Fruit fly (Drosophila melanogaster) whole organism, embryonic: ENCODE data around the gene CG11178.
A peak's percentile ranks its signal among the peaks of the same experiment; 100 is the strongest.

Experiments
- Aef1 ChIP-seq: fragments of 200-800 bp; sonication (Bioruptor generic); IDR thresholded peaks from 3 replicates; pipeline ENCODE4 v1.3.6; 2022; ENCODE audit warnings: missing biosample characterization, missing genetic modification characterization
- Bdp1 ChIP-seq: fragments of 200-800 bp; sonication (Bioruptor generic); optimal IDR thresholded peaks from 3 replicates; lab custom pipeline; 2016; ENCODE audit warnings: missing biosample characterization, missing genetic modification characterization
- CG10366 ChIP-seq: fragments of 200-800 bp; sonication (Bioruptor generic); IDR thresholded peaks from 2 replicates; pipeline ENCODE4 v1.3.6; 2022; ENCODE audit warnings: missing biosample characterization, missing genetic modification characterization
- CG11504 ChIP-seq: fragments of 200-800 bp; sonication (Bioruptor generic); optimal IDR thresholded peaks from 3 replicates; lab custom pipeline; 2019; ENCODE audit warnings: missing biosample characterization, mild to moderate bottlenecking, missing genetic modification characterization, moderate library complexity
- CG12104 ChIP-seq: fragments of 200-800 bp; sonication (Bioruptor generic); optimal IDR thresholded peaks from 3 replicates; lab custom pipeline; 2016; ENCODE audit warnings: missing biosample characterization, missing genetic modification characterization
- CG12219 ChIP-seq: fragments of 200-800 bp; sonication (Bioruptor generic); optimal IDR thresholded peaks from 3 replicates; lab custom pipeline; 2018; ENCODE audit warnings: missing biosample characterization, mild to moderate bottlenecking, missing genetic modification characterization
- CG12769 ChIP-seq: fragments of 200-800 bp; sonication (Bioruptor generic); optimal IDR thresholded peaks from 2 replicates; lab custom pipeline; 2019; ENCODE audit warnings: missing biosample characterization, mild to moderate bottlenecking, missing genetic modification characterization, moderate library complexity
- CG1647 ChIP-seq: fragments of 200-800 bp; sonication (Bioruptor generic); optimal IDR thresholded peaks from 3 replicates; lab custom pipeline; 2016; ENCODE audit warnings: missing biosample characterization, missing genetic modification characterization
- CG16813 ChIP-seq: fragments of 200-800 bp; sonication (Bioruptor generic); IDR thresholded peaks from 3 replicates; pipeline ENCODE4 v1.3.6; 2022; ENCODE audit warnings: missing biosample characterization, missing genetic modification characterization; ENCODE audit not compliant: partially characterized antibody
- CG17361 ChIP-seq: fragments of 200-800 bp; sonication (Bioruptor generic); IDR thresholded peaks from 3 replicates; pipeline ENCODE4 v1.3.6; 2022; ENCODE audit warnings: missing biosample characterization, missing genetic modification characterization
- CG17612 ChIP-seq: fragments of 200-800 bp; sonication (Bioruptor generic); IDR thresholded peaks from 2 replicates; pipeline ENCODE4 v1.3.6; 2022; ENCODE audit warnings: missing biosample characterization, missing genetic modification characterization
- CG2199 ChIP-seq: fragments of 200-800 bp; sonication (Bioruptor generic); IDR thresholded peaks from 3 replicates; pipeline ENCODE4 v1.3.6; 2022; ENCODE audit warnings: missing biosample characterization, missing genetic modification characterization
- CG34224 ChIP-seq: fragments of 200-800 bp; sonication (Bioruptor generic); IDR thresholded peaks from 3 replicates; pipeline ENCODE4 v1.3.6; 2022; ENCODE audit warnings: missing biosample characterization, missing genetic modification characterization; ENCODE audit not compliant: partially characterized antibody
- CG4360 ChIP-seq: fragments of 200-800 bp; sonication (Bioruptor generic); IDR thresholded peaks from 2 replicates; pipeline ENCODE4 v1.3.6; 2022; ENCODE audit warnings: missing biosample characterization, missing genetic modification characterization
- CG4424 ChIP-seq: fragments of 200-800 bp; sonication (Bioruptor generic); optimal IDR thresholded peaks from 3 replicates; lab custom pipeline; 2016; ENCODE audit warnings: missing biosample characterization, missing genetic modification characterization
- CG6791 ChIP-seq: fragments of 200-800 bp; sonication (Bioruptor generic); IDR thresholded peaks from 3 replicates; pipeline ENCODE4 v1.3.6; 2022; ENCODE audit warnings: missing biosample characterization, missing genetic modification characterization; ENCODE audit not compliant: partially characterized antibody
- CG7271 ChIP-seq: fragments of 200-800 bp; sonication (Bioruptor generic); optimal IDR thresholded peaks from 2 replicates; lab custom pipeline; 2018; ENCODE audit warnings: missing biosample characterization, mild to moderate bottlenecking, missing genetic modification characterization, moderate library complexity
- CG7357 ChIP-seq: fragments of 200-800 bp; sonication (Bioruptor generic); IDR thresholded peaks from 3 replicates; pipeline ENCODE4 v1.3.6; 2022; ENCODE audit warnings: missing biosample characterization, missing genetic modification characterization
- CG8281 ChIP-seq: fragments of 200-800 bp; sonication (Bioruptor generic); optimal IDR thresholded peaks from 2 replicates; lab custom pipeline; 2018; ENCODE audit warnings: missing biosample characterization, mild to moderate bottlenecking, missing genetic modification characterization, moderate library complexity
- CG8290 ChIP-seq, 3 experiments: fragments of 200-800 bp; sonication (Bioruptor generic); optimal IDR thresholded peaks; 2 replicates each; lab custom pipeline; 2016 to 2019; ENCODE audit warnings: missing biosample characterization in 3 of 3, missing genetic modification characterization in 3 of 3, mild to moderate bottlenecking in 2 of 3, moderate library complexity in 1 of 3
- CG8388 ChIP-seq: fragments of 200-800 bp; sonication (Bioruptor generic); optimal IDR thresholded peaks from 2 replicates; lab custom pipeline; 2019; ENCODE audit warnings: missing biosample characterization, mild to moderate bottlenecking, missing genetic modification characterization, moderate library complexity
- CG9215 ChIP-seq: fragments of 200-800 bp; sonication (Bioruptor generic); IDR thresholded peaks from 2 replicates; pipeline ENCODE4 v1.3.6; 2022; ENCODE audit warnings: missing biosample characterization, missing genetic modification characterization
- CTCF ChIP-seq: fragments of 200-800 bp; sonication (Bioruptor generic); optimal IDR thresholded peaks from 2 replicates; lab custom pipeline; 2017; ENCODE audit warnings: missing biosample characterization, mild to moderate bottlenecking, missing genetic modification characterization, moderate library complexity
- Chrac-16 ChIP-seq: fragments of 200-800 bp; sonication (Bioruptor generic); optimal IDR thresholded peaks from 3 replicates; lab custom pipeline; 2016; ENCODE audit warnings: missing biosample characterization, missing genetic modification characterization
- Dek ChIP-seq: fragments of 200-800 bp; sonication (Bioruptor generic); optimal IDR thresholded peaks from 3 replicates; lab custom pipeline; 2019; ENCODE audit warnings: missing biosample characterization, mild to moderate bottlenecking, missing genetic modification characterization, moderate library complexity
- Dip3 ChIP-seq: fragments of 200-800 bp; sonication (Bioruptor generic); optimal IDR thresholded peaks from 3 replicates; lab custom pipeline; 2016; ENCODE audit warnings: missing biosample characterization, missing genetic modification characterization
- Ets97D ChIP-seq: fragments of 200-800 bp; sonication (Bioruptor generic); optimal IDR thresholded peaks from 3 replicates; lab custom pipeline; 2016; ENCODE audit warnings: missing biosample characterization, missing genetic modification characterization
- Fer2 ChIP-seq: fragments of 200-800 bp; sonication (Bioruptor generic); optimal IDR thresholded peaks from 2 replicates; lab custom pipeline; 2018; ENCODE audit warnings: missing biosample characterization, mild to moderate bottlenecking, missing genetic modification characterization, moderate library complexity
- HHEX ChIP-seq: fragments of 200-800 bp; sonication (Bioruptor generic); optimal IDR thresholded peaks from 3 replicates; lab custom pipeline; 2017; ENCODE audit warnings: missing biosample characterization, mild to moderate bottlenecking, missing genetic modification characterization, missing genetic modification reagents
- Neu2 ChIP-seq: fragments of 200-800 bp; sonication (Bioruptor generic); optimal IDR thresholded peaks from 3 replicates; lab custom pipeline; 2016; ENCODE audit warnings: missing biosample characterization, missing genetic modification characterization, borderline replicate concordance
- Optix ChIP-seq: fragments of 200-800 bp; sonication (Bioruptor generic); IDR thresholded peaks from 3 replicates; pipeline ENCODE4 v1.3.6; 2022; ENCODE audit warnings: missing biosample characterization, missing genetic modification characterization
- ab ChIP-seq: fragments of 200-800 bp; sonication (Bioruptor generic); optimal IDR thresholded peaks from 2 replicates; lab custom pipeline; 2016; ENCODE audit warnings: missing biosample characterization, missing genetic modification characterization
- abd-A ChIP-seq: fragments of 200-800 bp; sonication (Bioruptor generic); optimal IDR thresholded peaks from 3 replicates; lab custom pipeline; 2019; ENCODE audit warnings: missing biosample characterization, mild to moderate bottlenecking, missing genetic modification characterization, moderate library complexity
- az2 ChIP-seq: fragments of 200-800 bp; sonication (Bioruptor generic); optimal IDR thresholded peaks from 3 replicates; lab custom pipeline; 2016; ENCODE audit warnings: missing biosample characterization, missing genetic modification characterization
- chm ChIP-seq: fragments of 200-800 bp; sonication (Bioruptor generic); IDR thresholded peaks from 2 replicates; pipeline ENCODE4 v1.3.6; 2022; ENCODE audit warnings: missing biosample characterization, missing genetic modification characterization
- croc ChIP-seq: fragments of 200-800 bp; sonication (Bioruptor generic); conservative IDR thresholded peaks from 3 replicates; pipeline ENCODE4 v1.3.6; 2022; ENCODE audit warnings: missing biosample characterization, missing genetic modification characterization
- crp ChIP-seq, 2 experiments: fragments of 200-800 bp; sonication (Bioruptor generic); optimal IDR thresholded peaks; 2 replicates in 1 of 2; 3 replicates in 1 of 2; lab custom pipeline; 2017; ENCODE audit warnings: missing biosample characterization in 2 of 2, missing genetic modification characterization in 2 of 2, mild to moderate bottlenecking in 1 of 2, moderate library complexity in 1 of 2
- fd96Cb ChIP-seq: fragments of 200-800 bp; sonication (Bioruptor generic); optimal IDR thresholded peaks from 2 replicates; lab custom pipeline; 2018; ENCODE audit warnings: missing biosample characterization, mild to moderate bottlenecking, missing genetic modification characterization, moderate library complexity
- gsb-n ChIP-seq: fragments of 200-800 bp; sonication (Bioruptor generic); optimal IDR thresholded peaks from 3 replicates; lab custom pipeline; 2018; ENCODE audit warnings: missing biosample characterization, mild to moderate bottlenecking, missing genetic modification characterization
- jigr1 ChIP-seq: fragments of 200-800 bp; sonication (Bioruptor generic); IDR thresholded peaks from 3 replicates; pipeline ENCODE4 v1.3.6; 2022; ENCODE audit warnings: missing biosample characterization, missing genetic modification characterization
- kay ChIP-seq: fragments of 200-800 bp; sonication (Bioruptor generic); optimal IDR thresholded peaks from 2 replicates; lab custom pipeline; 2016; ENCODE audit warnings: missing biosample characterization, missing genetic modification characterization
- knrl ChIP-seq: fragments of 200-800 bp; sonication (Bioruptor generic); IDR thresholded peaks from 3 replicates; pipeline ENCODE4 v1.3.6; 2022; ENCODE audit warnings: missing biosample characterization, missing genetic modification characterization; ENCODE audit not compliant: partially characterized antibody
- luna ChIP-seq: fragments of 200-800 bp; sonication (Bioruptor generic); optimal IDR thresholded peaks from 2 replicates; lab custom pipeline; 2016; ENCODE audit warnings: missing biosample characterization, missing genetic modification characterization
- nmo ChIP-seq: fragments of 200-800 bp; sonication (Bioruptor generic); optimal IDR thresholded peaks from 2 replicates; lab custom pipeline; 2018; ENCODE audit warnings: missing biosample characterization, mild to moderate bottlenecking, missing genetic modification characterization, moderate library complexity
- phol ChIP-seq: fragments of 200-800 bp; sonication (Bioruptor generic); optimal IDR thresholded peaks from 3 replicates; lab custom pipeline; 2018; ENCODE audit warnings: missing biosample characterization, mild to moderate bottlenecking, missing genetic modification characterization, moderate library complexity
- slp2 ChIP-seq: fragments of 200-800 bp; sonication (Bioruptor generic); optimal IDR thresholded peaks from 2 replicates; lab custom pipeline; 2016; ENCODE audit warnings: missing biosample characterization, missing genetic modification characterization
- sna ChIP-seq: fragments of 200-800 bp; sonication (Bioruptor generic); IDR thresholded peaks from 2 replicates; pipeline ENCODE4 v1.3.6; 2022; ENCODE audit warnings: missing biosample characterization, missing genetic modification characterization; ENCODE audit not compliant: partially characterized antibody
- stwl ChIP-seq: fragments of 200-800 bp; sonication (Bioruptor generic); optimal IDR thresholded peaks from 3 replicates; lab custom pipeline; 2018; ENCODE audit warnings: missing biosample characterization, mild to moderate bottlenecking, missing genetic modification characterization, moderate library complexity
- wdn ChIP-seq: fragments of 200-800 bp; sonication (Bioruptor generic); IDR thresholded peaks from 2 replicates; pipeline ENCODE4 v1.3.6; 2022; ENCODE audit warnings: missing biosample characterization, missing genetic modification characterization
- zfh1 ChIP-seq: fragments of 200-800 bp; sonication (Bioruptor generic); IDR thresholded peaks from 3 replicates; pipeline ENCODE4 v1.3.6; 2022; ENCODE audit warnings: missing biosample characterization, missing genetic modification characterization

CG11178 gene

DNA sequence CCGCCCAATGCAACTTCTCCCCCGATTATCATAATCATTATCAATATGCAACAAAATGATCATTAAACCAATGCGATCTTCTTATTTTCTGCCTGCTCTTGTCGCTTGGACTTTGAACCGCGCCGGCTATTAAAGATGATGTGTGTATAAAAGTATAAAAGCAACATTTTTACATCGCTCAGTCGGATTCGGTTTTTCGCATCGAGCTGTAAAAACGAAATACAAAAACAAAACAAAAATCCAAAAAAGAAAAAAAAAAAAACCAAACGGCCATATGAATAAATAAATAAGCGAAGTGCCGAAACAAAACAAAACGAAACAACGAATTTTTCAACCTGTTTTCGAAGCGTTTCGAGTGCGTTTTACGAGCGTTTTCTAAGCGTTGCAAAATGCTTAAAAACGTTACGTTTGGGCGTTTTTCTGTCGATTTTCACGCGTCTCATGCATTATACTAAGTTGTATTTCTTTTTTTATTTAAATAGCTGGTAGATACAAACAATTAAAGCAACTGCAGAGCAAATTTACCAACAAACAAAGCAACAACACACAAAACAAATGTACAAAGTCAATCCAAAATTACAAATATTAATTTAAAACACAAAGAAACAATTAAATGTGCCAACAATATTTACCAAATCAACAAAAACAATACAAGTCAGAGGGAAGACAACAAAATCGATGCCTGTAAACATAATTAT is 39.4 kb downstream of the CG11178 start (continued):
- TF ChIP-seq chm (GFP tag; lab: Robert Waterston, UW) (no peak), CG8290 (GFP tag; optimal IDR thresholded peaks at IDR 0.05; lab: Kevin White, UChicago) (no peak), CG8290 (tag; optimal IDR thresholded peaks at IDR 0.05; lab: Kevin White, UChicago) (no peak), CG10366 (GFP tag; lab: Robert Waterston, UW) (no peak), CG16813 (GFP tag; lab: Robert Waterston, UW) (no peak), jigr1 (no peak), CG12219 (GFP tag; lab: Kevin White, UChicago) (no peak), CG34224 (GFP tag; lab: Robert Waterston, UW) (no peak), CG6791 (GFP tag; lab: Robert Waterston, UW) (no peak), CG4424 (no peak), abd-A (tag; lab: Kevin White, UChicago) (no peak), croc (GFP tag; lab: Robert Waterston, UW) (no peak), stwl (no peak), Chrac-16 (GFP tag; lab: Kevin White, UChicago) (no peak), Optix (no peak), slp2 (GFP tag; lab: Kevin White, UChicago) (no peak), CG17361 (GFP tag; lab: Robert Waterston, UW) (peak; percentile 32; the same call in 2 of the 3 replicates), CTCF (GFP tag; lab: Kevin White, UChicago) (no peak), nmo (GFP tag; lab: Kevin White, UChicago) (no peak), phol (tag; lab: Kevin White, UChicago) (no peak), luna (no peak), CG17612 (GFP tag; lab: Robert Waterston, UW) (no peak), fd96Cb (tag; lab: Kevin White, UChicago) (peak; percentile 40), zfh1 (GFP tag; lab: Robert Waterston, UW) (no peak), ab (GFP tag; lab: Kevin White, UChicago) (no peak), Ets97D (GFP tag; lab: Kevin White, UChicago) (no peak), CG12104 (GFP tag; lab: Kevin White, UChicago) (no peak), wdn (GFP tag; lab: Robert Waterston, UW) (no peak), knrl (GFP tag; lab: Robert Waterston, UW) (no peak), crp (GFP tag; optimal IDR thresholded peaks at IDR 0.05; lab: Kevin White, UChicago) (no peak), Dek (no peak), HHEX (GFP tag; lab: Kevin White, UChicago) (peak; percentile 28), Fer2 (tag; lab: Kevin White, UChicago) (no peak), CG7357 (no peak), sna (GFP tag; lab: Robert Waterston, UW) (no peak), az2 (no peak), CG8388 (GFP tag; lab: Kevin White, UChicago) (peak; percentile 13), CG2199 (no peak), CG9215 (no peak), CG7271 (tag; lab: Kevin White, UChicago) (peak; percentile 5), Dip3 (GFP tag; lab: Kevin White, UChicago) (no peak), CG8281 (no peak), CG11504 (peak; percentile 44), CG4360 (GFP tag; lab: Robert Waterston, UW) (0 out of 2 replicates have a peak, but pooled peaks have one; percentile 22), CG12769 (no peak), CG1647 (GFP tag; lab: Kevin White, UChicago) (no peak), Bdp1 (GFP tag; lab: Kevin White, UChicago) (no peak), kay (GFP tag; lab: Kevin White, UChicago) (no peak), Neu2 (GFP tag; lab: Kevin White, UChicago) (no peak), Aef1 (GFP tag; lab: Robert Waterston, UW) (no peak), gsb-n (tag; lab: Kevin White, UChicago) (peak; percentile 55)
